Fruit fly (Drosophila melanogaster) Kc167 (cell line): ENCODE data around the gene amrt.

Source experiments
- h ChIP-seq: fragments of >200 bp; optimal IDR thresholded peaks from 3 replicates; lab custom pipeline; 2018; ENCODE audit warnings: missing external identifiers
- psq ChIP-seq: fragments of >200 bp; optimal IDR thresholded peaks from 2 replicates; lab custom pipeline; 2017; ENCODE audit warnings: missing external identifiers

- TF ChIP-seq h (lab: Kevin White, UChicago): no peak
- TF ChIP-seq psq: no peak
These were observed 46.1 kb upstream of the amrt start, which contains the start of gene g for dm6 chrX:13736174-13736482.
